Worm (Caenorhabditis elegans): ENCODE data around the gene E01G6.1.

- TF ChIP-seq tab-1 (GFP tag; IDR thresholded peaks at IDR 0.05) (no peak), flt-1 (GFP tag; IDR thresholded peaks at IDR 0.05) (no peak), med-1 (GFP tag; optimal IDR thresholded peaks at IDR 0.05; ENCODE audit: insufficient read depth) (no peak), klf-2 (GFP tag; conservative IDR thresholded peaks at IDR 0.05) (no peak), ref-1 (GFP tag; conservative IDR thresholded peaks at IDR 0.05) (no peak), T22C8.4 (GFP tag; IDR thresholded peaks at IDR 0.05) (no peak), ztf-29 (GFP tag; IDR thresholded peaks at IDR 0.05) (no peak), cog-1 (tag; optimal IDR thresholded peaks at IDR 0.05) (no peak)
Observed at ce11 chrX:12296392-12296791, 35.7 kb downstream of the E01G6.1 start, which contains the start of gene W06D11.2.

All from whole organism, midembryonic.